Worm (Caenorhabditis elegans): ENCODE results near the gene ugt-22.
"Not testable (repeated sequence)": the region's sequence is repeated elsewhere in the genome, so short reads cannot be mapped to it uniquely, and the experiment has no call there.

The ugt-22 gene

ce11 chrIV:13650238-13650637 lies 11.2 kb downstream of the ugt-22 start, which contains the start of gene C08F11.17:
Gene C08F11.17 (minus strand): TSS chrIV:13650338.
- TF ChIP-seq hlh-1 (tag; optimal IDR thresholded peaks at IDR 0.05) (no peak), unc-62 (GFP tag; optimal IDR thresholded peaks at IDR 0.05) (no peak), sptf-1 (tag; optimal IDR thresholded peaks at IDR 0.05) (no peak), ham-2 (GFP tag; optimal IDR thresholded peaks at IDR 0.05) (no peak), nhr-237 (tag; optimal IDR thresholded peaks at IDR 0.05) (no peak), lin-32 (GFP tag; optimal IDR thresholded peaks at IDR 0.05) (no peak), ztf-11 (tag; optimal IDR thresholded peaks at IDR 0.05) (no peak), mab-5 (tag; optimal IDR thresholded peaks at IDR 0.05) (no peak), cnd-1 (tag; optimal IDR thresholded peaks at IDR 0.05) (no peak), M03D4.4 (tag; optimal IDR thresholded peaks at IDR 0.05) (no peak), bed-3 (GFP tag; optimal IDR thresholded peaks at IDR 0.05) (no peak), nhr-2 (tag; optimal IDR thresholded peaks at IDR 0.05) (no peak), mep-1 (tag; optimal IDR thresholded peaks at IDR 0.05) (no peak), lin-13 (tag; optimal IDR thresholded peaks at IDR 0.05) (no peak), blmp-1 (tag; optimal IDR thresholded peaks at IDR 0.05) (no peak), snpc-4 (tag; optimal IDR thresholded peaks at IDR 0.05) (no peak), nhr-12 (tag; optimal IDR thresholded peaks at IDR 0.05) (no peak), elt-1 (tag; optimal IDR thresholded peaks at IDR 0.05; ENCODE audit: borderline replicate concordance, insufficient read depth) (no peak), pha-4 (tag; optimal IDR thresholded peaks at IDR 0.05) (no peak)

- not testable (repeated sequence) for TF ChIP-seq unc-62 (GFP tag; optimal IDR thresholded peaks at IDR 0.05); ham-2 (GFP tag; optimal IDR thresholded peaks at IDR 0.05); mls-2 (tag; optimal IDR thresholded peaks at IDR 0.05)
Measured at ce11 chrIV:13651411-13651810, 12.4 kb downstream of the ugt-22 start, which contains the start of gene C08F11.12. Gene C08F11.12 (minus strand): TSS chrIV:13651511.

- not testable (repeated sequence) for TF ChIP-seq nhr-237 (tag; optimal IDR thresholded peaks at IDR 0.05); drap-1 (GFP tag; optimal IDR thresholded peaks at IDR 0.05); ces-1 (GFP tag; optimal IDR thresholded peaks at IDR 0.05)
Measured at ce11 chrIV:13652023-13652422, 13.0 kb downstream of the ugt-22 start, which contains the start of gene Y45F10C.6. Gene Y45F10C.6 (plus strand): TSS chrIV:13652323.

ce11 chrIV:13659449-13659848 lies 20.4 kb downstream of the ugt-22 start, which contains the start of gene Y45F10C.1:
Gene Y45F10C.1 (minus strand): TSS chrIV:13659549.
- not testable (repeated sequence) for TF ChIP-seq unc-62, drap-1, lin-32 (GFP tag; optimal IDR thresholded peaks at IDR 0.05)

- TF ChIP-seq mep-1, mab-5, cnd-1 (tag; optimal IDR thresholded peaks at IDR 0.05): not testable (repeated sequence)
Measured at ce11 chrIV:13662570-13662969, 23.5 kb downstream of the ugt-22 start, which contains the start of gene Y45F10C.2. Gene Y45F10C.2 (minus strand): TSS chrIV:13662670.

- TF ChIP-seq zip-8 (tag; optimal IDR thresholded peaks at IDR 0.05) (no peak), unc-39 (tag; optimal IDR thresholded peaks at IDR 0.05) (no peak), snpc-4 (tag; optimal IDR thresholded peaks at IDR 0.05) (no peak), bed-3 (GFP tag; optimal IDR thresholded peaks at IDR 0.05) (no peak), cnd-1 (tag; optimal IDR thresholded peaks at IDR 0.05) (no peak), tbx-8 (GFP tag; optimal IDR thresholded peaks at IDR 0.05) (no peak), mls-2 (tag; optimal IDR thresholded peaks at IDR 0.05) (no peak), lsy-2 (tag; optimal IDR thresholded peaks at IDR 0.05) (no peak), nhr-28 (tag; optimal IDR thresholded peaks at IDR 0.05) (no peak), elt-3 (tag; optimal IDR thresholded peaks at IDR 0.05) (no peak), ceh-39 (tag; optimal IDR thresholded peaks at IDR 0.05) (no peak), nhr-12 (tag; optimal IDR thresholded peaks at IDR 0.05) (no peak), unc-62 (GFP tag; optimal IDR thresholded peaks at IDR 0.05) (no peak), ham-2 (GFP tag; optimal IDR thresholded peaks at IDR 0.05) (no peak), ztf-11 (tag; optimal IDR thresholded peaks at IDR 0.05) (no peak), blmp-1 (tag; optimal IDR thresholded peaks at IDR 0.05) (no peak)
Measured at ce11 chrIV:13664090-13664489, 25.0 kb downstream of the ugt-22 start, which contains the start of gene Y45F10C.4. Gene Y45F10C.4 (minus strand): TSS chrIV:13664190.
